Fruit fly (Drosophila melanogaster) whole organism, embryonic: ENCODE results near the gene CG14036.
A peak's percentile ranks its signal among the peaks of the same experiment; 100 is the strongest.

Source experiments
- Atf-2 ChIP-seq: fragments of 200-800 bp; sonication (Bioruptor generic); optimal IDR thresholded peaks from 2 replicates; lab custom pipeline; 2016; ENCODE audit warnings: missing biosample characterization, missing genetic modification characterization
- B-H2 ChIP-seq: fragments of 200-800 bp; sonication (Bioruptor generic); optimal IDR thresholded peaks from 2 replicates; lab custom pipeline; 2018; ENCODE audit warnings: missing biosample characterization, mild to moderate bottlenecking, missing genetic modification characterization
- Bdp1 ChIP-seq: fragments of 200-800 bp; sonication (Bioruptor generic); optimal IDR thresholded peaks from 3 replicates; lab custom pipeline; 2016; ENCODE audit warnings: missing biosample characterization, missing genetic modification characterization
- CG10366 ChIP-seq: fragments of 200-800 bp; sonication (Bioruptor generic); IDR thresholded peaks from 2 replicates; pipeline ENCODE4 v1.3.6; 2022; ENCODE audit warnings: missing biosample characterization, missing genetic modification characterization
- CG11456 ChIP-seq: fragments of 200-800 bp; sonication (Bioruptor generic); IDR thresholded peaks from 3 replicates; pipeline ENCODE4 v1.3.6; 2022; ENCODE audit warnings: missing biosample characterization, missing genetic modification characterization
- CG12219 ChIP-seq: fragments of 200-800 bp; sonication (Bioruptor generic); optimal IDR thresholded peaks from 3 replicates; lab custom pipeline; 2018; ENCODE audit warnings: missing biosample characterization, mild to moderate bottlenecking, missing genetic modification characterization
- CG13123 ChIP-seq: fragments of 200-800 bp; sonication (Bioruptor generic); optimal IDR thresholded peaks from 2 replicates; lab custom pipeline; 2016; ENCODE audit warnings: missing biosample characterization, missing genetic modification characterization
- CG14014 ChIP-seq: fragments of 200-800 bp; sonication (Bioruptor generic); IDR thresholded peaks from 2 replicates; pipeline ENCODE4 v1.3.6; 2022; ENCODE audit warnings: missing biosample characterization, missing genetic modification characterization
- CG14710 ChIP-seq: fragments of 200-800 bp; sonication (Bioruptor generic); optimal IDR thresholded peaks from 3 replicates; lab custom pipeline; 2019; ENCODE audit warnings: missing biosample characterization, mild to moderate bottlenecking, missing genetic modification characterization, moderate library complexity
- CG14965 ChIP-seq: fragments of 200-800 bp; sonication (Bioruptor generic); optimal IDR thresholded peaks from 2 replicates; lab custom pipeline; 2016; ENCODE audit warnings: missing biosample characterization, missing genetic modification characterization, borderline replicate concordance
- CG15514 ChIP-seq: fragments of 200-800 bp; sonication (Bioruptor generic); optimal IDR thresholded peaks from 3 replicates; lab custom pipeline; 2017; ENCODE audit warnings: missing biosample characterization, missing genetic modification characterization, mild to moderate bottlenecking, moderate library complexity, missing genetic modification reagents
- CG15601 ChIP-seq: fragments of 200-800 bp; sonication (Bioruptor generic); optimal IDR thresholded peaks from 3 replicates; lab custom pipeline; 2019; ENCODE audit warnings: missing biosample characterization, mild to moderate bottlenecking, missing genetic modification characterization, moderate library complexity
- CG18262 ChIP-seq: fragments of 200-800 bp; optimal IDR thresholded peaks from 3 replicates; lab custom pipeline; 2019; ENCODE audit warnings: missing biosample characterization, mild to moderate bottlenecking, missing genetic modification characterization, moderate library complexity
- CG2120 ChIP-seq: fragments of 200-800 bp; sonication (Bioruptor generic); optimal IDR thresholded peaks from 3 replicates; lab custom pipeline; 2016; ENCODE audit warnings: missing biosample characterization, missing genetic modification characterization
- CG32772 ChIP-seq: fragments of 200-800 bp; sonication (Bioruptor generic); IDR thresholded peaks from 2 replicates; pipeline ENCODE4 v1.3.6; 2022; ENCODE audit warnings: missing biosample characterization, missing genetic modification characterization
- CG3407 ChIP-seq: fragments of 200-800 bp; sonication (Bioruptor generic); optimal IDR thresholded peaks from 2 replicates; lab custom pipeline; 2018; ENCODE audit warnings: missing biosample characterization, mild to moderate bottlenecking, missing genetic modification characterization
- CG5953 ChIP-seq: fragments of 200-800 bp; sonication (Bioruptor generic); IDR thresholded peaks from 2 replicates; pipeline ENCODE4 v1.3.6; 2022; ENCODE audit warnings: missing biosample characterization, missing genetic modification characterization
- CG6791 ChIP-seq: fragments of 200-800 bp; sonication (Bioruptor generic); IDR thresholded peaks from 3 replicates; pipeline ENCODE4 v1.3.6; 2022; ENCODE audit warnings: missing biosample characterization, missing genetic modification characterization; ENCODE audit not compliant: partially characterized antibody
- CG8924 ChIP-seq: fragments of 200-800 bp; optimal IDR thresholded peaks from 3 replicates; lab custom pipeline; 2019; ENCODE audit warnings: missing biosample characterization, mild to moderate bottlenecking, missing genetic modification characterization, moderate library complexity
- CG9932 ChIP-seq: fragments of 200-800 bp; sonication (Bioruptor generic); IDR thresholded peaks from 2 replicates; pipeline ENCODE4 v1.3.6; 2022; ENCODE audit warnings: missing biosample characterization, missing genetic modification characterization
- CHES-1-like ChIP-seq: fragments of 200-800 bp; sonication (Bioruptor generic); optimal IDR thresholded peaks from 2 replicates; lab custom pipeline; 2016; ENCODE audit warnings: missing biosample characterization, missing genetic modification characterization
- CrebB ChIP-seq: fragments of 200-800 bp; sonication (Bioruptor generic); optimal IDR thresholded peaks from 3 replicates; lab custom pipeline; 2018; ENCODE audit warnings: missing biosample characterization, mild to moderate bottlenecking, missing genetic modification characterization
- Dek ChIP-seq: fragments of 200-800 bp; sonication (Bioruptor generic); optimal IDR thresholded peaks from 3 replicates; lab custom pipeline; 2019; ENCODE audit warnings: missing biosample characterization, mild to moderate bottlenecking, missing genetic modification characterization, moderate library complexity
- Drgx ChIP-seq: fragments of 200-800 bp; sonication (Bioruptor generic); IDR thresholded peaks from 2 replicates; pipeline ENCODE4 v1.3.6; 2022; ENCODE audit warnings: missing biosample characterization, missing genetic modification characterization
- Mad ChIP-seq: fragments of 200-800 bp; sonication (Bioruptor generic); optimal IDR thresholded peaks from 2 replicates; lab custom pipeline; 2016; ENCODE audit warnings: missing biosample characterization, missing genetic modification characterization
- NC2α ChIP-seq: fragments of 200-800 bp; sonication (Bioruptor generic); optimal IDR thresholded peaks from 2 replicates; lab custom pipeline; 2016; ENCODE audit warnings: missing biosample characterization, missing genetic modification characterization
- Neu2 ChIP-seq: fragments of 200-800 bp; sonication (Bioruptor generic); optimal IDR thresholded peaks from 3 replicates; lab custom pipeline; 2016; ENCODE audit warnings: missing biosample characterization, missing genetic modification characterization, borderline replicate concordance
- Oaz ChIP-seq: fragments of 200-800 bp; sonication (Bioruptor generic); IDR thresholded peaks from 2 replicates; pipeline ENCODE4 v1.3.6; 2022; ENCODE audit warnings: missing biosample characterization, missing genetic modification characterization
- Pdp1 ChIP-seq, 2 experiments: fragments of 200-800 bp; sonication (Bioruptor generic); optimal IDR thresholded peaks; 3 replicates each; lab custom pipeline; 2016; ENCODE audit warnings: missing biosample characterization in 2 of 2, missing genetic modification characterization in 2 of 2, mild to moderate bottlenecking in 1 of 2, moderate library complexity in 1 of 2
- TFAM ChIP-seq: fragments of 200-800 bp; sonication (Bioruptor generic); optimal IDR thresholded peaks from 2 replicates; lab custom pipeline; 2017; ENCODE audit warnings: missing biosample characterization, missing genetic modification characterization, inconsistent platforms
- Taf1 ChIP-seq: fragments of 200-800 bp; sonication (Bioruptor generic); IDR thresholded peaks from 2 replicates; pipeline ENCODE4 v1.3.6; 2022; ENCODE audit warnings: missing biosample characterization, missing genetic modification characterization
- Tbp ChIP-seq: fragments of >200 bp; optimal IDR thresholded peaks from 2 replicates; lab custom pipeline; 2018; ENCODE audit warnings: missing biosample characterization, missing genetic modification characterization
- Usf ChIP-seq: fragments of 200-800 bp; sonication (Bioruptor generic); optimal IDR thresholded peaks from 2 replicates; lab custom pipeline; 2017; ENCODE audit warnings: missing genotype, missing biosample characterization, missing genetic modification characterization
- Xrp1 ChIP-seq: fragments of 200-800 bp; sonication (Bioruptor generic); IDR thresholded peaks from 2 replicates; pipeline ENCODE4 v1.3.6; 2022; ENCODE audit warnings: missing biosample characterization, missing genetic modification characterization
- al ChIP-seq: fragments of 200-800 bp; sonication (Bioruptor generic); IDR thresholded peaks from 2 replicates; pipeline ENCODE4 v1.3.6; 2022; ENCODE audit warnings: missing biosample characterization, missing genetic modification characterization
- aop ChIP-seq: fragments of 200-800 bp; sonication (Bioruptor generic); IDR thresholded peaks from 2 replicates; pipeline ENCODE4 v1.3.6; 2022; ENCODE audit warnings: missing biosample characterization, missing genetic modification characterization
- da ChIP-seq: fragments of 200-800 bp; sonication (Bioruptor generic); optimal IDR thresholded peaks from 2 replicates; lab custom pipeline; 2016; ENCODE audit warnings: missing biosample characterization, missing genetic modification characterization
- kah ChIP-seq: fragments of 200-800 bp; sonication (Bioruptor generic); optimal IDR thresholded peaks from 2 replicates; lab custom pipeline; 2018; ENCODE audit warnings: missing biosample characterization, mild to moderate bottlenecking, missing genetic modification characterization
- ken ChIP-seq: fragments of 200-800 bp; sonication (Bioruptor generic); IDR thresholded peaks from 3 replicates; pipeline ENCODE4 v1.3.6; 2022; ENCODE audit warnings: missing biosample characterization, missing genetic modification characterization
- kni ChIP-seq: fragments of 200-800 bp; sonication (Bioruptor generic); optimal IDR thresholded peaks from 3 replicates; lab custom pipeline; 2017; ENCODE audit warnings: mild to moderate bottlenecking, missing biosample characterization, missing genetic modification reagents, missing genetic modification characterization
- lbe ChIP-seq: fragments of 200-800 bp; sonication (Bioruptor generic); optimal IDR thresholded peaks from 2 replicates; lab custom pipeline; 2016; ENCODE audit warnings: missing biosample characterization, mild to moderate bottlenecking, missing genetic modification characterization
- maf-S ChIP-seq: fragments of 200-800 bp; sonication (Bioruptor generic); optimal IDR thresholded peaks from 2 replicates; lab custom pipeline; 2016; ENCODE audit warnings: missing biosample characterization, missing genetic modification characterization
- nau ChIP-seq: fragments of 200-800 bp; sonication (Bioruptor generic); optimal IDR thresholded peaks from 3 replicates; lab custom pipeline; 2017; ENCODE audit warnings: missing biosample characterization, mild to moderate bottlenecking, missing genetic modification characterization, missing genetic modification reagents
- nerfin-2 ChIP-seq: fragments of 200-800 bp; sonication (Bioruptor generic); IDR thresholded peaks from 2 replicates; pipeline ENCODE4 v1.3.6; 2022; ENCODE audit warnings: missing biosample characterization, missing genetic modification characterization; ENCODE audit not compliant: partially characterized antibody
- pho ChIP-seq: fragments of 200-800 bp; sonication (Bioruptor generic); optimal IDR thresholded peaks from 2 replicates; lab custom pipeline; 2016; ENCODE audit warnings: missing biosample characterization, missing genetic modification characterization
- repo ChIP-seq: fragments of 200-800 bp; sonication (Bioruptor generic); optimal IDR thresholded peaks from 2 replicates; lab custom pipeline; 2016; ENCODE audit warnings: missing biosample characterization, missing genetic modification characterization
- row ChIP-seq: fragments of 200-800 bp; sonication (Bioruptor generic); IDR thresholded peaks from 3 replicates; pipeline ENCODE4 v1.3.6; 2022; ENCODE audit warnings: missing biosample characterization, missing genetic modification characterization
- sens ChIP-seq: fragments of 200-800 bp; sonication (Bioruptor generic); peaks from one replicate; lab custom pipeline; 2016; ENCODE audit warnings: missing biosample characterization, missing genetic modification characterization
- sens-2 ChIP-seq: fragments of 200-800 bp; sonication (Bioruptor generic); IDR thresholded peaks from 2 replicates; pipeline ENCODE4 v1.3.6; 2022; ENCODE audit warnings: missing biosample characterization, missing genetic modification characterization
- sna ChIP-seq: fragments of 200-800 bp; sonication (Bioruptor generic); IDR thresholded peaks from 2 replicates; pipeline ENCODE4 v1.3.6; 2022; ENCODE audit warnings: missing biosample characterization, missing genetic modification characterization; ENCODE audit not compliant: partially characterized antibody
- sug ChIP-seq: fragments of 200-800 bp; optimal IDR thresholded peaks from 2 replicates; lab custom pipeline; 2019; ENCODE audit warnings: missing biosample characterization, mild to moderate bottlenecking, missing genetic modification characterization, moderate library complexity
- wor ChIP-seq: fragments of 200-800 bp; sonication (Bioruptor generic); IDR thresholded peaks from 2 replicates; pipeline ENCODE4 v1.3.6; 2022; ENCODE audit warnings: missing biosample characterization, missing genetic modification characterization
- yki ChIP-seq: fragments of >200 bp; optimal IDR thresholded peaks from 3 replicates; lab custom pipeline; 2018

CG14036 gene

dm6 chr2L:5092145-5092544 lies 37.3 kb upstream of the CG14036 start (continued):
- TF ChIP-seq aop (GFP tag; lab: Robert Waterston, UW) (no peak), Bdp1 (GFP tag; lab: Kevin White, UChicago) (no peak), maf-S (no peak), CG2120 (peak; percentile 9), nau (GFP tag; lab: Kevin White, UChicago) (no peak), CG12219 (GFP tag; lab: Kevin White, UChicago) (no peak), sug (peak; percentile 27), TFAM (GFP tag; lab: Kevin White, UChicago) (no peak), CG11456 (GFP tag; lab: Robert Waterston, UW) (no peak), CG15601 (no peak), pho (GFP tag; lab: Kevin White, UChicago) (no peak), Neu2 (GFP tag; lab: Kevin White, UChicago) (no peak), kah (no peak), yki (lab: Kevin White, UChicago) (no peak), CG6791 (GFP tag; lab: Robert Waterston, UW) (no peak), kni (no peak), CG5953 (GFP tag; lab: Robert Waterston, UW) (no peak), nerfin-2 (GFP tag; lab: Robert Waterston, UW) (no peak), Tbp (GFP tag; lab: Kevin White, UChicago) (no peak), Usf (no peak), CG14710 (tag; lab: Kevin White, UChicago) (no peak), sens (GFP tag; lab: Kevin White, UChicago) (peak; percentile 65), CG9932 (GFP tag; lab: Robert Waterston, UW) (no peak), sens-2 (GFP tag; lab: Robert Waterston, UW) (no peak), row (peak; percentile 26; the same call in 1 of the 3 replicates), Dek (peak; percentile 4), Xrp1 (peak; percentile 37; the same call in 1 of the 2 replicates), CG15514 (no peak), Mad (GFP tag; lab: Kevin White, UChicago) (no peak)

dm6 chr2L:5090352-5090751 lies 35.5 kb upstream of the CG14036 start:
- TF ChIP-seq CG10366 (GFP tag; lab: Robert Waterston, UW) (peak; percentile 7; the same call in 1 of the 2 replicates), Taf1 (no peak), da (GFP tag; lab: Kevin White, UChicago) (no peak), Drgx (GFP tag; lab: Robert Waterston, UW) (peak; percentile 44; the same call in 1 of the 2 replicates), repo (GFP tag; lab: Kevin White, UChicago) (no peak), CG18262 (no peak), al (GFP tag; lab: Robert Waterston, UW) (no peak), sna (GFP tag; lab: Robert Waterston, UW) (no peak)
- TF ChIP-seq, all 482 proteins: peak for 2

- TF ChIP-seq NC2α (GFP tag; lab: Kevin White, UChicago) (no peak), lbe (GFP tag; lab: Kevin White, UChicago) (no peak), CG32772 (no peak), Oaz (GFP tag; lab: Robert Waterston, UW) (no peak), CG13123 (no peak), CG8924 (tag; lab: Kevin White, UChicago) (no peak), Pdp1 (GFP tag; optimal IDR thresholded peaks at IDR 0.05; lab: Kevin White, UChicago) (no peak), CG14014 (GFP tag; lab: Robert Waterston, UW) (no peak), CG3407 (GFP tag; lab: Kevin White, UChicago) (no peak), wor (GFP tag; lab: Robert Waterston, UW) (no peak), B-H2 (GFP tag; lab: Kevin White, UChicago) (no peak), ken (GFP tag; lab: Robert Waterston, UW) (no peak), CG14965 (GFP tag; lab: Kevin White, UChicago) (no peak), CrebB (no peak), Atf-2 (GFP tag; lab: Kevin White, UChicago) (no peak), CHES-1-like (no peak)
Measured at dm6 chr2L:5089642-5090041, 34.8 kb upstream of the CG14036 start.
